Worm (Caenorhabditis elegans) whole organism, young adult: ENCODE results near the gene laf-1.

ENCODE experiments used
- B0019.2 ChIP-seq: fragments of 200-800 bp; sonication (Bioruptor generic); conservative IDR thresholded peaks from 2 replicates; pipeline ENCODE4 v1.3.6; 2022; ENCODE audit warnings: missing genetic modification reagents, missing genetic modification characterization, missing compliant biosample characterization
- B0336.3 ChIP-seq: fragments of 200-800 bp; sonication (Bioruptor generic); IDR thresholded peaks from 2 replicates; pipeline ENCODE4 v1.3.6; 2022; ENCODE audit warnings: missing genetic modification characterization, missing compliant biosample characterization
- D2030.7 ChIP-seq: fragments of 200-800 bp; sonication (Bioruptor generic); IDR thresholded peaks from 2 replicates; pipeline ENCODE4 v1.3.6; 2022; ENCODE audit warnings: missing genetic modification reagents, missing genetic modification characterization, missing compliant biosample characterization
- F10E7.11 ChIP-seq: sonication (generic microtip); optimal IDR thresholded peaks from 2 replicates; lab custom pipeline; 2017; ENCODE audit warnings: mild to moderate bottlenecking, missing genetic modification characterization, moderate library complexity, missing compliant biosample characterization
- F23B12.7 ChIP-seq: sonication (generic microtip); optimal IDR thresholded peaks from 2 replicates; lab custom pipeline; 2017; ENCODE audit warnings: missing genetic modification characterization, mild to moderate bottlenecking, missing compliant biosample characterization, antibody characterized with exemption, moderate library complexity; ENCODE audit not compliant: insufficient read depth
- F49E8.2 ChIP-seq: sonication (generic microtip); optimal IDR thresholded peaks from 3 replicates; lab custom pipeline; 2017; ENCODE audit warnings: missing genetic modification characterization, mild to moderate bottlenecking, missing compliant biosample characterization, antibody characterized with exemption, moderate library complexity; ENCODE audit not compliant: insufficient read depth
- F55B11.4 ChIP-seq: sonication (generic microtip); optimal IDR thresholded peaks from 2 replicates; lab custom pipeline; 2016; ENCODE audit warnings: missing compliant biosample characterization, missing genetic modification characterization, borderline replicate concordance; ENCODE audit not compliant: insufficient read depth
- F57C9.4 ChIP-seq: sonication (generic microtip); optimal IDR thresholded peaks from 2 replicates; lab custom pipeline; 2017; ENCODE audit warnings: mild to moderate bottlenecking, missing genetic modification characterization, missing compliant biosample characterization
- K12H6.12 ChIP-seq: fragments of 200-800 bp; sonication (Bioruptor generic); optimal IDR thresholded peaks from 2 replicates; lab custom pipeline; 2018; ENCODE audit warnings: mild to moderate bottlenecking, missing genetic modification characterization, missing compliant biosample characterization
- Y53F4B.3 ChIP-seq: fragments of 200-800 bp; sonication (Bioruptor generic); IDR thresholded peaks from 2 replicates; pipeline ENCODE4 v1.3.6; 2022; ENCODE audit warnings: missing genetic modification reagents, missing genetic modification characterization, missing compliant biosample characterization
- Y53G8AR.9 ChIP-seq: fragments of 200-800 bp; sonication (Bioruptor generic); conservative IDR thresholded peaks from 2 replicates; pipeline ENCODE4 v1.3.6; 2022; ENCODE audit warnings: missing genetic modification reagents, missing genetic modification characterization, missing compliant biosample characterization
- Y67H2A.10 ChIP-seq: fragments of 200-800 bp; sonication (Bioruptor generic); conservative IDR thresholded peaks from 2 replicates; pipeline ENCODE4 v1.3.6; 2022; ENCODE audit warnings: missing genetic modification reagents, missing genetic modification characterization, missing compliant biosample characterization
- Y79H2A.3 ChIP-seq: fragments of 200-800 bp; sonication (Bioruptor generic); conservative IDR thresholded peaks from 2 replicates; pipeline ENCODE4 v1.3.6; 2022; ENCODE audit warnings: missing genetic modification reagents, missing genetic modification characterization, missing compliant biosample characterization
- attf-3 ChIP-seq: fragments of 200-800 bp; sonication (Bioruptor generic); conservative IDR thresholded peaks from 2 replicates; pipeline ENCODE4 v1.3.6; 2022; ENCODE audit warnings: missing genetic modification reagents, missing genetic modification characterization, missing compliant biosample characterization
- attf-5 ChIP-seq: fragments of 200-800 bp; sonication (Bioruptor generic); optimal IDR thresholded peaks from 2 replicates; lab custom pipeline; 2018; ENCODE audit warnings: mild to moderate bottlenecking, missing genetic modification characterization, missing compliant biosample characterization
- attf-6 ChIP-seq: fragments of 200-800 bp; sonication (Bioruptor generic); IDR thresholded peaks from 2 replicates; pipeline ENCODE4 v1.3.6; 2022; ENCODE audit warnings: missing genetic modification reagents, missing genetic modification characterization, missing compliant biosample characterization
- ccch-3 ChIP-seq: fragments of 200-800 bp; sonication (Bioruptor generic); optimal IDR thresholded peaks from 2 replicates; lab custom pipeline; 2018; ENCODE audit warnings: mild to moderate bottlenecking, missing genetic modification characterization, missing compliant biosample characterization
- chd-7 ChIP-seq: sonication (generic microtip); optimal IDR thresholded peaks from 2 replicates; lab custom pipeline; 2016; ENCODE audit warnings: mild to moderate bottlenecking, missing genetic modification characterization, moderate library complexity, missing compliant biosample characterization
- dox-1 ChIP-seq: fragments of 200-800 bp; sonication (Bioruptor generic); IDR thresholded peaks from 2 replicates; pipeline ENCODE4 v1.3.6; 2022; ENCODE audit warnings: missing genetic modification reagents, missing genetic modification characterization, missing compliant biosample characterization
- dpff-1 ChIP-seq: sonication (generic microtip); optimal IDR thresholded peaks from 2 replicates; lab custom pipeline; 2017; ENCODE audit warnings: mild to moderate bottlenecking, missing genetic modification characterization, missing compliant biosample characterization
- gei-17 ChIP-seq: fragments of 200-800 bp; sonication (Bioruptor generic); optimal IDR thresholded peaks from 2 replicates; lab custom pipeline; 2018; ENCODE audit warnings: mild to moderate bottlenecking, missing genetic modification characterization, missing compliant biosample characterization
- him-1 ChIP-seq: sonication (generic microtip); optimal IDR thresholded peaks from 2 replicates; lab custom pipeline; 2016; ENCODE audit warnings: missing genotype, missing genetic modification reagents, missing genetic modification characterization, missing compliant biosample characterization
- hlh-12 ChIP-seq: sonication (generic microtip); optimal IDR thresholded peaks from 2 replicates; lab custom pipeline; 2016; ENCODE audit warnings: missing genetic modification characterization, missing compliant biosample characterization
- let-526 ChIP-seq: fragments of 200-800 bp; sonication (Bioruptor generic); IDR thresholded peaks from 2 replicates; pipeline ENCODE4 v1.3.6; 2022; ENCODE audit warnings: missing genetic modification reagents, missing genetic modification characterization, missing compliant biosample characterization
- let-607 ChIP-seq, 2 experiments: fragments of 200-800 bp in 1 of 2; sonication (Bioruptor generic) in 1 of 2; sonication (generic microtip) in 1 of 2; optimal IDR thresholded peaks; 2 replicates each; lab custom pipeline; 2016 to 2018; ENCODE audit warnings: mild to moderate bottlenecking in 2 of 2, missing compliant biosample characterization in 2 of 2, missing genetic modification characterization in 2 of 2, moderate library complexity in 2 of 2, missing genotype in 1 of 2
- lin-40 ChIP-seq: sonication (generic microtip); optimal IDR thresholded peaks from 2 replicates; lab custom pipeline; 2016; ENCODE audit warnings: missing genetic modification characterization, mild to moderate bottlenecking, missing compliant biosample characterization, missing genotype, missing genetic modification reagents
- lin-54 ChIP-seq: fragments of 200-800 bp; sonication (Bioruptor generic); optimal IDR thresholded peaks from 2 replicates; lab custom pipeline; 2018; ENCODE audit warnings: mild to moderate bottlenecking, missing genetic modification characterization, missing compliant biosample characterization
- madf-10 ChIP-seq: sonication (generic microtip); optimal IDR thresholded peaks from 2 replicates; lab custom pipeline; 2016; ENCODE audit warnings: mild to moderate bottlenecking, missing genetic modification characterization, missing compliant biosample characterization
- madf-3 ChIP-seq: fragments of 200-800 bp; sonication (Bioruptor generic); IDR thresholded peaks from 2 replicates; pipeline ENCODE4 v1.3.6; 2022; ENCODE audit warnings: missing genetic modification reagents, missing genetic modification characterization, missing compliant biosample characterization
- madf-6 ChIP-seq: fragments of 200-800 bp; sonication (Bioruptor generic); IDR thresholded peaks from 2 replicates; pipeline ENCODE4 v1.3.6; 2022; ENCODE audit warnings: missing genetic modification reagents, missing genetic modification characterization, missing compliant biosample characterization
- madf-8 ChIP-seq: fragments of 200-800 bp; sonication (Bioruptor generic); conservative IDR thresholded peaks from 2 replicates; pipeline ENCODE4 v1.3.6; 2022; ENCODE audit warnings: missing genetic modification reagents, missing genetic modification characterization, missing compliant biosample characterization
- mel-28 ChIP-seq: sonication (generic microtip); optimal IDR thresholded peaks from 2 replicates; lab custom pipeline; 2016; ENCODE audit warnings: borderline replicate concordance, mild to moderate bottlenecking, missing genetic modification characterization, missing compliant biosample characterization
- nfyb-1 ChIP-seq: fragments of 200-800 bp; sonication (Bioruptor generic); IDR thresholded peaks from 2 replicates; pipeline ENCODE4 v1.3.6; 2022; ENCODE audit warnings: missing genetic modification reagents, missing genetic modification characterization, missing compliant biosample characterization
- nhr-179 ChIP-seq: sonication (generic microtip); optimal IDR thresholded peaks from 2 replicates; lab custom pipeline; 2016; ENCODE audit warnings: mild to moderate bottlenecking, missing genetic modification characterization, missing compliant biosample characterization
- rcor-1 ChIP-seq: fragments of 200-800 bp; sonication (Bioruptor generic); IDR thresholded peaks from 2 replicates; pipeline ENCODE4 v1.3.6; 2022; ENCODE audit warnings: missing genetic modification reagents, missing genetic modification characterization, missing compliant biosample characterization
- rec-8 ChIP-seq, 2 experiments: sonication (generic microtip); optimal IDR thresholded peaks; 2 replicates each; lab custom pipeline; 2016; ENCODE audit warnings: mild to moderate bottlenecking in 2 of 2, missing genetic modification characterization in 2 of 2, missing genetic modification reagents in 2 of 2, missing genotype in 2 of 2, missing biosample characterization in 1 of 2, missing compliant biosample characterization in 1 of 2, moderate library complexity in 1 of 2
- repo-1 ChIP-seq: sonication (generic microtip); optimal IDR thresholded peaks from 2 replicates; lab custom pipeline; 2017; ENCODE audit warnings: mild to moderate bottlenecking, missing genetic modification characterization, missing compliant biosample characterization
- sdz-38 ChIP-seq: sonication (generic microtip); optimal IDR thresholded peaks from 2 replicates; lab custom pipeline; 2016; ENCODE audit warnings: missing genotype, missing genetic modification characterization, missing compliant biosample characterization
- snpc-4 ChIP-seq, 5 experiments: fragments of 150-350 bp in 1 of 5; sonication (generic microtip) in 4 of 5; optimal IDR thresholded peaks; 2 replicates each; lab custom pipeline; 2014 to 2018; ENCODE audit warnings: missing genetic modification characterization in 5 of 5, missing biosample characterization in 3 of 5, antibody characterized with exemption in 2 of 5, mild to moderate bottlenecking in 2 of 5, missing compliant biosample characterization in 2 of 5, missing genotype in 2 of 5, moderate library complexity in 2 of 5, missing genetic modification reagents in 1 of 5
- sptf-2 ChIP-seq: fragments of 200-800 bp; sonication (Bioruptor generic); optimal IDR thresholded peaks from 2 replicates; lab custom pipeline; 2018; ENCODE audit warnings: mild to moderate bottlenecking, missing genetic modification characterization, missing compliant biosample characterization
- xnd-1 ChIP-seq: sonication (generic microtip); optimal IDR thresholded peaks from 2 replicates; lab custom pipeline; 2016; ENCODE audit warnings: missing genotype, missing genetic modification reagents, missing genetic modification characterization, missing compliant biosample characterization
- ztf-22 ChIP-seq: fragments of 200-800 bp; sonication (Bioruptor generic); optimal IDR thresholded peaks from 2 replicates; lab custom pipeline; 2018; ENCODE audit warnings: mild to moderate bottlenecking, missing genetic modification characterization, moderate library complexity, missing compliant biosample characterization
- ztf-25 ChIP-seq: fragments of 200-800 bp; sonication (Bioruptor generic); IDR thresholded peaks from 2 replicates; pipeline ENCODE4 v1.3.6; 2022; ENCODE audit warnings: missing genetic modification reagents, missing genetic modification characterization, missing compliant biosample characterization
- ztf-28 ChIP-seq: fragments of 200-800 bp; sonication (Bioruptor generic); IDR thresholded peaks from 2 replicates; pipeline ENCODE4 v1.3.6; 2022; ENCODE audit warnings: missing genetic modification reagents, missing genetic modification characterization, missing compliant biosample characterization
- ztf-3 ChIP-seq: fragments of 200-800 bp; sonication (Bioruptor generic); optimal IDR thresholded peaks from 2 replicates; lab custom pipeline; 2018; ENCODE audit warnings: mild to moderate bottlenecking, missing genetic modification characterization, missing compliant biosample characterization

Gene laf-1

DNA sequence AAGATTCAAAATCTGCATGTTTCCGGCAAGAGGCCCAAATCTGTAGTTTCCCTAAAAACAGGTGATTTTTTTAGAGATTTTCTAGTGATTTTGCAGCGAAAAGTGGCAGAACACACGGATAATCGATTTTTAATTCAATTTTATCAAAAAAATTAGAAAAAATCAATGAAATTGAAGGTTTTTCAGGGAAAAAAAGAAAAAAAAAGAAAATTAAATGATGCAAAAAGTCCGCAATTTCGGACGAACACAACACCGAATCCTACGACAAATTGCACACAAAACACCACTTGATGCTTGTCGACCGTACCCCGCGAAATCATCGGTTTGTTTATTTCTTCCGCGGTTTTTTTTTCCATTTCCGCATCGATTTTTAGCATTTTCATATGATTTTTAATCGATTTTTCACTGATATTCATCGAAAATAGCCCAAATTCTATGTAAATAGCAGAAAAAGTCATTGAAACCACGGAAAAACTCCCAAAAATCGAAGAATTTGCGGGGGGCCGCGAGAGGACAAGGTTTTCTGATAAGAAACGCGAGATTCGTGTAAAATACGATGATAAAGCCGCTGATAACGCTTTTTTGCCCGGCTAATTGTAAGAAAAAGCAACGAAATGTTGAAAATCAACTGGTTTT, 36.2 kb upstream of the laf-1 start, which contains the start of gene tufm-1 (continued):
- no peak for TF ChIP-seq sptf-2 (GFP tag; lab: Kevin White, UChicago)
- no peak for TF ChIP-seq sdz-38
- TF ChIP-seq lin-54 (GFP tag; lab: Kevin White, UChicago) = peak; percentile 19
- TF ChIP-seq let-526 (GFP tag; lab: Robert Waterston, UW) = no peak
- no peak for TF ChIP-seq K12H6.12 (tag; lab: Kevin White, UChicago)
- TF ChIP-seq D2030.7 = peak; percentile 18; the same call in 1 of the 2 replicates
- TF ChIP-seq gei-17 = no peak
- TF ChIP-seq xnd-1 = peak; percentile 30
- no peak for TF ChIP-seq dox-1
- no peak for TF ChIP-seq dpff-1
- peak; percentile 46 for TF ChIP-seq attf-5 (GFP tag; lab: Kevin White, UChicago)
- no peak for TF ChIP-seq ztf-22
- TF ChIP-seq B0336.3 = no peak
- TF ChIP-seq chd-7 (tag; lab: Kevin White, UChicago) = no peak
- TF ChIP-seq rcor-1 (GFP tag; lab: Robert Waterston, UW) = no peak
- no peak for TF ChIP-seq attf-6 (GFP tag; lab: Robert Waterston, UW)
- TF ChIP-seq nfyb-1 = no peak
- TF ChIP-seq ccch-3 = no peak
- TF ChIP-seq Y67H2A.10 = no peak
- TF ChIP-seq ztf-3 (GFP tag; lab: Kevin White, UChicago) = no peak
- TF ChIP-seq lin-40 (tag; lab: Kevin White, UChicago) = peak; percentile 38
- TF ChIP-seq madf-10 = no peak
- no peak for TF ChIP-seq nhr-179 (tag; lab: Kevin White, UChicago)
- TF ChIP-seq hlh-12 (tag; lab: Kevin White, UChicago) = no peak
- 0 out of 2 replicates have a peak, but pooled peaks have one; percentile 19 for TF ChIP-seq ztf-28

DNA sequence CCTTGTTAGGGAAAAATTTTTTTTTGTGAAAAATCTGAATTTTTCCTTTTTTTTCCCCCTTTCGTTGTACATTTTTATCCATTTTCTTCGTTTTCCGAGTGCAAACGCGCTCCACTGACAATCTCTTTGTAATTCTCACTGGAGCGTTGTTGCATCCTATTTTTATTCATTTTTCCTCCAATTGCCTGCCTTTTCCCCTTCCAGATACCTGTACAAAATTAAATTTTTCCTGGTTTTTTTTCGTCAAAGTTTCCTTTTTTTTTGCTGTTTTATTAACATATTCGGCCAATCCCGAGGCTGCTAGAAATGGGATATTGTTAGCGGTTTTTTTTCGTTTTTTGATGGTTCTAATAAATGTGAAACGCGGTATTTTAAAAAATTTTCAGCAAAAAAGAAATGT, 32.6 kb upstream of the laf-1 start:
- TF ChIP-seq F55B11.4 (tag; lab: Kevin White, UChicago) (no peak), mel-28 (tag; lab: Kevin White, UChicago) (no peak), F23B12.7 (no peak), attf-5 (GFP tag; lab: Kevin White, UChicago) (no peak), him-1 (peak; percentile 84), ztf-25 (GFP tag; lab: Robert Waterston, UW) (no peak; the same call in 1 of the 2 replicates), F10E7.11 (tag; lab: Kevin White, UChicago) (peak; percentile 67), lin-40 (tag; lab: Kevin White, UChicago) (peak; percentile 19), attf-3 (no peak), Y53F4B.3 (GFP tag; lab: Robert Waterston, UW) (no peak), Y53G8AR.9 (GFP tag; lab: Robert Waterston, UW) (0 out of 2 replicates have a peak, but pooled peaks have one; percentile 42), madf-8 (GFP tag; lab: Robert Waterston, UW) (no peak), madf-3 (GFP tag; lab: Robert Waterston, UW) (no peak), attf-6 (GFP tag; lab: Robert Waterston, UW) (0 out of 2 replicates have a peak, but pooled peaks have one; percentile 13), B0336.3 (peak; percentile 67; the same call in 1 of the 2 replicates), madf-6 (GFP tag; lab: Robert Waterston, UW) (peak; percentile 38), rec-8 (tag; optimal IDR thresholded peaks at IDR 0.05; lab: Kevin White, UChicago) (peak in 1 of 2 experiments; percentile 15), let-607 (tag; optimal IDR thresholded peaks at IDR 0.05; lab: Kevin White, UChicago) (no peak), lin-54 (GFP tag; lab: Kevin White, UChicago) (peak; percentile 21), F49E8.2 (tag; lab: Kevin White, UChicago) (peak; percentile 69), repo-1 (tag; lab: Kevin White, UChicago) (peak; percentile 30), B0019.2 (GFP tag; lab: Robert Waterston, UW) (no peak), chd-7 (tag; lab: Kevin White, UChicago) (peak; percentile 82), F57C9.4 (tag; lab: Kevin White, UChicago) (peak; percentile 45), snpc-4 (GFP tag; optimal IDR thresholded peaks at IDR 0.05; lab: Kevin White, UChicago) (no peak), snpc-4 (tag; optimal IDR thresholded peaks at IDR 0.05; lab: Kevin White, UChicago) (peak in 2 of 4 experiments; percentile 27 to 37), Y79H2A.3 (no peak), nfyb-1 (peak; percentile 24; the same call in 1 of the 2 replicates), D2030.7 (peak; percentile 42; the same call in 1 of the 2 replicates)
